Worm (Caenorhabditis elegans): ENCODE data around the gene M05D6.2.

ce11 chrII:8496184-8496583 is 28.3 kb downstream of the M05D6.2 start:
- no peak for TF ChIP-seq unc-39 (tag; optimal IDR thresholded peaks at IDR 0.05)
- no peak for TF ChIP-seq ZK546.5 (tag; optimal IDR thresholded peaks at IDR 0.05)
- no peak for TF ChIP-seq eor-1 (tag; optimal IDR thresholded peaks at IDR 0.05)
- TF ChIP-seq unc-62 (GFP tag; optimal IDR thresholded peaks at IDR 0.05): no peak
- no peak for TF ChIP-seq fkh-2 (tag; optimal IDR thresholded peaks at IDR 0.05)
- TF ChIP-seq mdl-1 (tag; optimal IDR thresholded peaks at IDR 0.05): no peak
